Worm (Caenorhabditis elegans) whole organism, L1 larva: ENCODE measurements around the gene msp-57.
"Not testable (repeated sequence)": the region's sequence is repeated elsewhere in the genome, so short reads cannot be mapped to it uniquely, and the experiment has no call there.

ENCODE experiments used
- C16A3.4 ChIP-seq: fragments of 150-350 bp; optimal IDR thresholded peaks from 2 replicates; lab custom pipeline; 2014; ENCODE audit warnings: missing biosample characterization, missing genetic modification characterization
- C34B4.2 ChIP-seq: sonication (generic microtip); optimal IDR thresholded peaks from 2 replicates; lab custom pipeline; 2017; ENCODE audit warnings: mild to moderate bottlenecking, missing genetic modification characterization, missing compliant biosample characterization
- F16B12.6 ChIP-seq: fragments of 150-350 bp; optimal IDR thresholded peaks from 2 replicates; lab custom pipeline; 2014; ENCODE audit warnings: missing biosample characterization, missing genetic modification characterization
- ama-1 ChIP-seq: fragments of 150-350 bp; optimal IDR thresholded peaks from 2 replicates; lab custom pipeline; 2014
- ceh-8 ChIP-seq: fragments of 200-800 bp; sonication (Bioruptor generic); optimal IDR thresholded peaks from 2 replicates; lab custom pipeline; 2018; ENCODE audit warnings: mild to moderate bottlenecking, missing genetic modification characterization, moderate library complexity, missing compliant biosample characterization
- ceh-82 ChIP-seq, 3 experiments: fragments of 150-350 bp in 1 of 3; sonication (generic microtip) in 2 of 3; optimal IDR thresholded peaks; 2 replicates each; lab custom pipeline; 2014 to 2017; ENCODE audit warnings: missing biosample characterization in 3 of 3, missing genetic modification characterization in 3 of 3
- dpl-1 ChIP-seq, 3 experiments: fragments of 150-350 bp in 2 of 3; sonication (generic microtip) in 1 of 3; optimal IDR thresholded peaks; 2 replicates each; lab custom pipeline; 2014 to 2017; ENCODE audit warnings: missing biosample characterization in 3 of 3, missing genetic modification characterization in 3 of 3, missing genetic modification reagents in 3 of 3
- elt-2 ChIP-seq: sonication (generic microtip); optimal IDR thresholded peaks from 2 replicates; lab custom pipeline; 2016; ENCODE audit warnings: missing genetic modification characterization, mild to moderate bottlenecking, inconsistent platforms, missing compliant biosample characterization, missing genetic modification reagents
- elt-3 ChIP-seq, 6 experiments: fragments of 150-350 bp in 1 of 6; sonication (generic microtip); optimal IDR thresholded peaks; 2 replicates each; lab custom pipeline; 2017 to 2018; ENCODE audit warnings: missing biosample characterization in 6 of 6, missing genetic modification characterization in 6 of 6, inconsistent platforms in 1 of 6
- fkh-10 ChIP-seq: sonication (generic microtip); optimal IDR thresholded peaks from 2 replicates; lab custom pipeline; 2017; ENCODE audit warnings: missing biosample characterization, missing genetic modification reagents, missing genetic modification characterization
- fkh-4 ChIP-seq: sonication (generic microtip); optimal IDR thresholded peaks from 2 replicates; lab custom pipeline; 2016; ENCODE audit warnings: missing compliant biosample characterization, missing genetic modification characterization, borderline replicate concordance
- fkh-8 ChIP-seq: sonication (generic microtip); optimal IDR thresholded peaks from 2 replicates; lab custom pipeline; 2016; ENCODE audit warnings: mild to moderate bottlenecking, missing genetic modification characterization, missing compliant biosample characterization
- fos-1 ChIP-seq: fragments of 150-350 bp; optimal IDR thresholded peaks from 2 replicates; lab custom pipeline; 2014; ENCODE audit warnings: missing biosample characterization, missing genetic modification characterization
- grh-1 ChIP-seq: fragments of 200-800 bp; sonication (Bioruptor generic); IDR thresholded peaks from 2 replicates; pipeline ENCODE4 v1.3.6; 2022; ENCODE audit warnings: missing genetic modification reagents, missing genetic modification characterization, missing compliant biosample characterization
- hlh-4 ChIP-seq: sonication (generic microtip); optimal IDR thresholded peaks from 2 replicates; lab custom pipeline; 2016; ENCODE audit warnings: mild to moderate bottlenecking, missing genetic modification characterization, missing compliant biosample characterization
- hpl-2 ChIP-seq: fragments of 150-350 bp; optimal IDR thresholded peaks from 2 replicates; lab custom pipeline; 2014; ENCODE audit warnings: missing biosample characterization, missing genetic modification reagents, missing genetic modification characterization
- isw-1 ChIP-seq: fragments of 200-800 bp; sonication (Bioruptor generic); IDR thresholded peaks from 2 replicates; pipeline ENCODE4 v1.3.6; 2022; ENCODE audit warnings: missing genetic modification characterization, missing compliant biosample characterization
- lin-14 ChIP-seq: fragments of 200-800 bp; sonication (Bioruptor generic); optimal IDR thresholded peaks from 2 replicates; lab custom pipeline; 2018; ENCODE audit warnings: mild to moderate bottlenecking, missing genetic modification characterization, moderate library complexity, missing compliant biosample characterization
- lin-35 ChIP-seq, 2 experiments: fragments of 150-350 bp; optimal IDR thresholded peaks; 2 replicates each; lab custom pipeline; 2014; ENCODE audit warnings: missing biosample characterization in 2 of 2, missing genetic modification characterization in 2 of 2, missing genetic modification reagents in 2 of 2
- mab-9 ChIP-seq: fragments of 200-800 bp; sonication (Bioruptor generic); IDR thresholded peaks from 2 replicates; pipeline ENCODE4 v1.3.6; 2022; ENCODE audit warnings: missing genetic modification reagents, missing genetic modification characterization, missing compliant biosample characterization
- mef-2 ChIP-seq: fragments of 150-350 bp; optimal IDR thresholded peaks from 2 replicates; lab custom pipeline; 2014; ENCODE audit warnings: missing biosample characterization, missing genetic modification characterization
- nhr-11 ChIP-seq: fragments of 150-350 bp; optimal IDR thresholded peaks from 2 replicates; lab custom pipeline; 2014; ENCODE audit warnings: missing biosample characterization, missing genetic modification characterization
- nhr-28 ChIP-seq: fragments of 150-350 bp; optimal IDR thresholded peaks from 2 replicates; lab custom pipeline; 2014; ENCODE audit warnings: missing biosample characterization, missing genetic modification characterization
- nhr-47 ChIP-seq: sonication (generic microtip); optimal IDR thresholded peaks from 2 replicates; lab custom pipeline; 2016; ENCODE audit warnings: mild to moderate bottlenecking, missing genetic modification characterization, moderate library complexity, missing compliant biosample characterization
- nhr-71 ChIP-seq: sonication (generic microtip); optimal IDR thresholded peaks from 2 replicates; lab custom pipeline; 2016; ENCODE audit warnings: mild to moderate bottlenecking, missing genetic modification characterization, moderate library complexity, missing compliant biosample characterization
- skn-1 ChIP-seq: fragments of 150-350 bp; optimal IDR thresholded peaks from 2 replicates; lab custom pipeline; 2014; ENCODE audit warnings: missing biosample characterization, missing genetic modification characterization
- snpc-4 ChIP-seq: fragments of 150-350 bp; optimal IDR thresholded peaks from 2 replicates; lab custom pipeline; 2014; ENCODE audit warnings: missing biosample characterization, missing genetic modification characterization
- sup-37 ChIP-seq: fragments of 200-800 bp; sonication (Bioruptor generic); optimal IDR thresholded peaks from 2 replicates; lab custom pipeline; 2018; ENCODE audit warnings: mild to moderate bottlenecking, missing genetic modification characterization, missing compliant biosample characterization
- swsn-7 ChIP-seq: sonication (generic microtip); optimal IDR thresholded peaks from 2 replicates; lab custom pipeline; 2016; ENCODE audit warnings: missing genetic modification characterization, missing compliant biosample characterization
- tbx-2 ChIP-seq: sonication (generic microtip); optimal IDR thresholded peaks from 2 replicates; lab custom pipeline; 2016; ENCODE audit warnings: missing genetic modification characterization, missing compliant biosample characterization
- tlp-1 ChIP-seq: fragments of 150-350 bp; optimal IDR thresholded peaks from 2 replicates; lab custom pipeline; 2014; ENCODE audit warnings: missing biosample characterization, missing genetic modification characterization
- unc-62 ChIP-seq: fragments of 150-350 bp; optimal IDR thresholded peaks from 2 replicates; lab custom pipeline; 2014; ENCODE audit warnings: missing biosample characterization, missing genetic modification reagents, missing genetic modification characterization
- unc-86 ChIP-seq: sonication (generic microtip); optimal IDR thresholded peaks from 2 replicates; lab custom pipeline; 2016; ENCODE audit warnings: missing genetic modification characterization, missing compliant biosample characterization
- unc-98 ChIP-seq: fragments of 200-800 bp; sonication (Bioruptor generic); IDR thresholded peaks from 2 replicates; pipeline ENCODE4 v1.3.6; 2022; ENCODE audit warnings: missing genetic modification characterization, missing compliant biosample characterization
- ztf-11 ChIP-seq, 2 experiments: sonication (generic microtip); optimal IDR thresholded peaks; 2 replicates each; lab custom pipeline; 2016 to 2017; ENCODE audit warnings: missing genetic modification characterization in 2 of 2, missing biosample characterization in 1 of 2, missing compliant biosample characterization in 1 of 2
- ztf-4 ChIP-seq: fragments of 150-350 bp; optimal IDR thresholded peaks from 2 replicates; lab custom pipeline; 2014; ENCODE audit warnings: missing biosample characterization, missing genetic modification characterization

The msp-57 gene

DNA sequence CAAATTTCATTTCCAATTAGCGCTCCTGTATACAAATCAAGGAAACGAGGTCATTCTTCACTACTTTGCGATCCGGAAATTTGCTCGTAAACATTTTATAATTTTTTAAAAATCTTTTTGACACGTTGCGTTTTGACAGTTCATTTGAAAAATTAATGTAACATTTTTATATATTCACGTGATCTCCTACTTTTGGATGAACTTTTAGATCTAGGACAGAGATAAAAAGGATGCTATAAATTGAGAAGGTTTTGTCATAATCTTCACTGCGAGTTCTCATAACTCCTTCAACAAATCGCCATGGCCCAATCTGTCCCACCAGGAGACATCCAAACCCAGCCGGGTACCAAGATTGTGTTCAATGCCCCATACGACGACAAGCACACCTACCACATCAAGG, at the start of gene msp-57:
msp-57 (plus strand) TSS at position 301 of the 400 bp plus-strand sequence.
- TF ChIP-seq elt-3 (tag; optimal IDR thresholded peaks at IDR 0.05; lab: Kevin White, UChicago); nhr-11 (tag; lab: Kevin White, UChicago); ama-1 (lab: Kevin White, UChicago): not testable (repeated sequence)

DNA sequence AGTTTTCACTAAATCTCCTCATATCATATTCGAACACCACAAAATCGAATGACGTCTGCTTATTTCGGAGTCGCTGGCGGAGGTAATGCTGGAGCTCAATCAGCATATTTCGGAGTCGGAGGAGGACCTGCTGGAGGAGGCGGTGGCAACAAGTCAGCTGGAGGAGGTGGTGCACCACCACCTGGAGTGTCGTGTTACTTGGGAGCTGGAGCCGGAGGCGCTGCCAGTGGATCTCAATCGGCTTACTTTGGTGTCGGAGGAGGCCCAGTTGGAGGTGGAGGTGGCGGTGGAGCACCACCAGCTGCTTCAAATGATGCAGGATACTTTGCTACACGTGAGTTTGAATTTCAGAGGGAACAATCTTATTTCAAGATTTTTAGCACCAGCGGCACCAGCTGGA, 45.9 kb upstream of the msp-57 start, which contains the start of gene ssq-4:
ssq-4 (plus strand) TSS at position 19 of the 400 bp plus-strand sequence.
- not testable (repeated sequence) for TF ChIP-seq lin-14; ztf-11 (tag; optimal IDR thresholded peaks at IDR 0.05; lab: Kevin White, UChicago); hlh-4 (tag; lab: Kevin White, UChicago)
- TF ChIP-seq, all 84 proteins: peak for 0; not testable (repeated sequence) for 84

- TF ChIP-seq unc-86 (tag; lab: Kevin White, UChicago); tlp-1; fkh-10 (GFP tag; lab: Kevin White, UChicago): not testable (repeated sequence)
Observed at ce11 chrIV:5017075-5017474, 45.3 kb upstream of the msp-57 start, which contains the start of gene T28H11.7. TSS of gene T28H11.7 (minus strand) at chrIV:5017175.

DNA sequence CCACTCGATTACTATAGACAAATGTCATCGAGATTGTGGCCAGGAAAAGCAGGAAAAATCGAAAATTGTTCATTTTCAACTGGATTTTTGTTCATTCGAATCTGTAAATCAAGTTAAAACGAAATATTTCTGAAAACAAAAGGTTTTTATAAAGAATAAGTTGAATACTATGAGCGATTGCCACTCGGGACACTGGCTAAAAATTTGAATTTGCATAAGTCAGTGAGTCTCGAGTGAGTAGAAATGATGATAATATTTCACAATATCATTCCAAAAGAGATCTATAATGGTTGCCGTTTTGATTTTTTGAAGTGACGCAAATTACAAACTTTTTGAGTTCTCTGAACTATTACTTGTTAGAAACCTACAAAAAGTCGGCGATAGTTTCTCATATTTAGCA, 41.8 kb upstream of the msp-57 start, which contains the start of gene T28H11.8:
T28H11.8 (minus strand) TSS at position 101 of the 400 bp plus-strand sequence.
- TF ChIP-seq elt-2 (no peak), nhr-28 (tag; lab: Kevin White, UChicago) (no peak)

ce11 chrIV:5025646-5026045, 36.7 kb upstream of the msp-57 start, which contains the start of gene C09B9.85:
TSS of gene C09B9.85 (minus strand) at chrIV:5025746.
- TF ChIP-seq ceh-8 (GFP tag; lab: Kevin White, UChicago) = no peak
- no peak for TF ChIP-seq mab-9 (GFP tag; lab: Robert Waterston, UW)
- TF ChIP-seq C34B4.2 (tag; lab: Kevin White, UChicago) = no peak
- TF ChIP-seq ama-1 (lab: Kevin White, UChicago) = no peak
- TF ChIP-seq dpl-1 (GFP tag; optimal IDR thresholded peaks at IDR 0.05; lab: Kevin White, UChicago) = no peak
- no peak for TF ChIP-seq nhr-47 (tag; lab: Kevin White, UChicago)
- TF ChIP-seq unc-98 (GFP tag; lab: Robert Waterston, UW) = no peak
- no peak for TF ChIP-seq F16B12.6 (tag; lab: Kevin White, UChicago)
- TF ChIP-seq swsn-7 (tag; lab: Kevin White, UChicago) = no peak
- TF ChIP-seq tbx-2 (tag; lab: Kevin White, UChicago) = no peak
- TF ChIP-seq snpc-4 = no peak
- no peak for TF ChIP-seq isw-1

ce11 chrIV:5028978-5029377, 33.4 kb upstream of the msp-57 start, which contains the start of the genes best-6 and C09B9.2:
TSS of gene best-6 (minus strand) at chrIV:5029078.
TSS of gene C09B9.2 (plus strand) at chrIV:5029291.
- TF ChIP-seq lin-14 = no peak
- no peak for TF ChIP-seq fkh-8 (tag; lab: Kevin White, UChicago)
- no peak for TF ChIP-seq sup-37
- no peak for TF ChIP-seq ztf-4 (tag; lab: Kevin White, UChicago)
- TF ChIP-seq nhr-28 (tag; lab: Kevin White, UChicago) = no peak
- TF ChIP-seq unc-62 (GFP tag; lab: Kevin White, UChicago) = no peak
- TF ChIP-seq snpc-4 = no peak
- TF ChIP-seq tlp-1 = no peak
- TF ChIP-seq fos-1 = no peak
- TF ChIP-seq C16A3.4 = no peak
- no peak for TF ChIP-seq lin-35 (GFP tag; optimal IDR thresholded peaks at IDR 0.05; lab: Kevin White, UChicago)
- TF ChIP-seq mef-2 (tag; lab: Kevin White, UChicago) = no peak
- no peak for TF ChIP-seq tbx-2 (tag; lab: Kevin White, UChicago)
- TF ChIP-seq hpl-2 (GFP tag; lab: Kevin White, UChicago) = no peak
- no peak for TF ChIP-seq ceh-82 (tag; optimal IDR thresholded peaks at IDR 0.05; lab: Kevin White, UChicago)
- no peak for TF ChIP-seq F16B12.6 (tag; lab: Kevin White, UChicago)
- TF ChIP-seq skn-1 = no peak
- no peak for TF ChIP-seq fkh-4 (tag; lab: Kevin White, UChicago)
- TF ChIP-seq nhr-71 (tag; lab: Kevin White, UChicago) = no peak
- no peak for TF ChIP-seq grh-1 (GFP tag; lab: Robert Waterston, UW)
